Fruit fly (Drosophila melanogaster) whole organism, embryonic: Measurements from ENCODE around the gene CG32700.

ENCODE experiments used
- C15 ChIP-seq: fragments of 200-800 bp; sonication (Bioruptor generic); IDR thresholded peaks from 3 replicates; pipeline ENCODE4 v1.3.6; 2022; ENCODE audit warnings: missing biosample characterization, missing genetic modification characterization
- CG10431 ChIP-seq: fragments of 200-800 bp; sonication (Bioruptor generic); optimal IDR thresholded peaks from 3 replicates; lab custom pipeline; 2018; ENCODE audit warnings: missing biosample characterization, mild to moderate bottlenecking, missing genetic modification characterization
- CG10565 ChIP-seq: fragments of 200-800 bp; sonication (Bioruptor generic); optimal IDR thresholded peaks from 3 replicates; lab custom pipeline; 2016; ENCODE audit warnings: missing biosample characterization, mild to moderate bottlenecking, missing genetic modification characterization
- CG12155 ChIP-seq: fragments of 200-800 bp; sonication (Bioruptor generic); optimal IDR thresholded peaks from 3 replicates; lab custom pipeline; 2016; ENCODE audit warnings: missing biosample characterization, missing genetic modification characterization
- CG12299 ChIP-seq: fragments of 200-800 bp; sonication (Bioruptor generic); optimal IDR thresholded peaks from 2 replicates; lab custom pipeline; 2018; ENCODE audit warnings: missing biosample characterization, mild to moderate bottlenecking, missing genetic modification characterization
- CG13424 ChIP-seq: fragments of 200-800 bp; sonication (Bioruptor generic); optimal IDR thresholded peaks from 2 replicates; lab custom pipeline; 2019; ENCODE audit warnings: missing biosample characterization, mild to moderate bottlenecking, missing genetic modification characterization, moderate library complexity
- CG13775 ChIP-seq: fragments of 200-800 bp; sonication (Bioruptor generic); optimal IDR thresholded peaks from 3 replicates; lab custom pipeline; 2017; ENCODE audit warnings: missing biosample characterization, mild to moderate bottlenecking, missing genetic modification characterization
- CG15514 ChIP-seq: fragments of 200-800 bp; sonication (Bioruptor generic); optimal IDR thresholded peaks from 3 replicates; lab custom pipeline; 2017; ENCODE audit warnings: missing biosample characterization, missing genetic modification characterization, mild to moderate bottlenecking, moderate library complexity, missing genetic modification reagents
- CG17186 ChIP-seq: fragments of 200-800 bp; sonication (Bioruptor generic); optimal IDR thresholded peaks from 3 replicates; lab custom pipeline; 2017; ENCODE audit warnings: missing biosample characterization, missing genetic modification reagents, missing genetic modification characterization
- CG17359 ChIP-seq: fragments of 200-800 bp; sonication (Bioruptor generic); optimal IDR thresholded peaks from 3 replicates; lab custom pipeline; 2018; ENCODE audit warnings: missing biosample characterization, mild to moderate bottlenecking, missing genetic modification characterization, moderate library complexity
- CG18011 ChIP-seq: fragments of 200-800 bp; sonication (Bioruptor generic); optimal IDR thresholded peaks from 2 replicates; lab custom pipeline; 2017; ENCODE audit warnings: missing biosample characterization, missing genetic modification characterization, mild to moderate bottlenecking, moderate library complexity, missing genotype
- CG18476 ChIP-seq: fragments of 200-800 bp; sonication (Bioruptor generic); optimal IDR thresholded peaks from 2 replicates; lab custom pipeline; 2016; ENCODE audit warnings: missing biosample characterization, mild to moderate bottlenecking, missing genetic modification characterization
- CG30020 ChIP-seq: fragments of 200-800 bp; optimal IDR thresholded peaks from 2 replicates; lab custom pipeline; 2019; ENCODE audit warnings: missing biosample characterization, mild to moderate bottlenecking, missing genetic modification characterization, moderate library complexity
- CG30431 ChIP-seq: fragments of 200-800 bp; sonication (Bioruptor generic); optimal IDR thresholded peaks from 2 replicates; lab custom pipeline; 2017; ENCODE audit warnings: missing biosample characterization, missing genetic modification characterization
- CG31224 ChIP-seq: fragments of 200-800 bp; sonication (Bioruptor generic); IDR thresholded peaks from 2 replicates; pipeline ENCODE4 v1.3.6; 2022; ENCODE audit warnings: missing biosample characterization, missing genetic modification characterization
- CG33213 ChIP-seq: fragments of 200-800 bp; sonication (Bioruptor generic); optimal IDR thresholded peaks from 3 replicates; lab custom pipeline; 2016; ENCODE audit warnings: missing biosample characterization, missing genetic modification characterization
- CG3847 ChIP-seq: fragments of 200-800 bp; sonication (Bioruptor generic); IDR thresholded peaks from 2 replicates; pipeline ENCODE4 v1.3.6; 2022; ENCODE audit warnings: missing biosample characterization, missing genetic modification characterization
- CG4854 ChIP-seq: fragments of 200-800 bp; sonication (Bioruptor generic); optimal IDR thresholded peaks from 2 replicates; lab custom pipeline; 2016; ENCODE audit warnings: missing biosample characterization, missing genetic modification characterization, inconsistent platforms
- CG6683 ChIP-seq: fragments of 200-800 bp; sonication (Bioruptor generic); optimal IDR thresholded peaks from 2 replicates; lab custom pipeline; 2017; ENCODE audit warnings: missing biosample characterization, mild to moderate bottlenecking, missing genetic modification characterization, missing genetic modification reagents
- CG6765 ChIP-seq: fragments of 200-800 bp; sonication (Bioruptor generic); optimal IDR thresholded peaks from 3 replicates; lab custom pipeline; 2017; ENCODE audit warnings: missing biosample characterization, mild to moderate bottlenecking, missing genetic modification characterization
- CG7556 ChIP-seq: fragments of 200-800 bp; sonication (Bioruptor generic); optimal IDR thresholded peaks from 2 replicates; lab custom pipeline; 2017; ENCODE audit warnings: missing biosample characterization, mild to moderate bottlenecking, missing genetic modification characterization
- CTCF ChIP-seq: fragments of 200-800 bp; sonication (Bioruptor generic); optimal IDR thresholded peaks from 2 replicates; lab custom pipeline; 2017; ENCODE audit warnings: missing biosample characterization, mild to moderate bottlenecking, missing genetic modification characterization, moderate library complexity
- D ChIP-seq, 2 experiments: fragments of 200-800 bp in 1 of 2; fragments of >200 bp in 1 of 2; sonication (Bioruptor generic) in 1 of 2; optimal IDR thresholded peaks; 2 replicates in 1 of 2; 3 replicates in 1 of 2; lab custom pipeline; 2017; ENCODE audit warnings: mild to moderate bottlenecking in 1 of 2, missing biosample characterization in 1 of 2, missing genetic modification characterization in 1 of 2, missing genetic modification reagents in 1 of 2
- Dbx ChIP-seq: fragments of 200-800 bp; sonication (Bioruptor generic); IDR thresholded peaks from 3 replicates; pipeline ENCODE4 v1.3.6; 2022; ENCODE audit warnings: missing biosample characterization, missing genetic modification characterization
- Dip2 ChIP-seq: fragments of 200-800 bp; sonication (Bioruptor generic); IDR thresholded peaks from 2 replicates; pipeline ENCODE4 v1.3.6; 2022; ENCODE audit warnings: missing biosample characterization, missing genetic modification characterization
- Drgx ChIP-seq: fragments of 200-800 bp; sonication (Bioruptor generic); IDR thresholded peaks from 2 replicates; pipeline ENCODE4 v1.3.6; 2022; ENCODE audit warnings: missing biosample characterization, missing genetic modification characterization
- Lhr ChIP-seq: fragments of 200-800 bp; sonication (Bioruptor generic); optimal IDR thresholded peaks from 3 replicates; lab custom pipeline; 2017; ENCODE audit warnings: mild to moderate bottlenecking, missing biosample characterization, missing genetic modification reagents, missing genetic modification characterization
- Med ChIP-seq: fragments of 200-800 bp; sonication (Bioruptor generic); peaks from one replicate; lab custom pipeline; 2016; ENCODE audit warnings: missing biosample characterization, missing genetic modification characterization, mild to moderate bottlenecking, inconsistent platforms, moderate library complexity
- Mes4 ChIP-seq: fragments of 200-800 bp; sonication (Bioruptor generic); optimal IDR thresholded peaks from 2 replicates; lab custom pipeline; 2016; ENCODE audit warnings: missing biosample characterization, missing genetic modification characterization
- Myb ChIP-seq: fragments of 200-800 bp; sonication (Bioruptor generic); optimal IDR thresholded peaks from 2 replicates; lab custom pipeline; 2016; ENCODE audit warnings: missing biosample characterization, missing genetic modification characterization
- NC2α ChIP-seq: fragments of 200-800 bp; sonication (Bioruptor generic); optimal IDR thresholded peaks from 2 replicates; lab custom pipeline; 2016; ENCODE audit warnings: missing biosample characterization, missing genetic modification characterization
- NK7.1 ChIP-seq: fragments of 200-800 bp; sonication (Bioruptor generic); optimal IDR thresholded peaks from 3 replicates; lab custom pipeline; 2016; ENCODE audit warnings: missing biosample characterization, missing genetic modification characterization
- Nf-YB ChIP-seq: fragments of 200-800 bp; sonication (Bioruptor generic); optimal IDR thresholded peaks from 3 replicates; lab custom pipeline; 2019; ENCODE audit warnings: missing biosample characterization, mild to moderate bottlenecking, missing genetic modification characterization, moderate library complexity
- Nf-YC ChIP-seq: fragments of 200-800 bp; optimal IDR thresholded peaks from 3 replicates; lab custom pipeline; 2019; ENCODE audit warnings: missing biosample characterization, mild to moderate bottlenecking, missing genetic modification characterization, moderate library complexity
- NfI ChIP-seq: fragments of 200-800 bp; sonication (Bioruptor generic); optimal IDR thresholded peaks from 3 replicates; lab custom pipeline; 2018; ENCODE audit warnings: missing biosample characterization, mild to moderate bottlenecking, missing genetic modification characterization, moderate library complexity
- Ravus ChIP-seq: fragments of 200-800 bp; sonication (Bioruptor generic); IDR thresholded peaks from 2 replicates; pipeline ENCODE4 v1.3.6; 2022; ENCODE audit warnings: missing biosample characterization, missing genetic modification characterization
- Xrp1 ChIP-seq: fragments of 200-800 bp; sonication (Bioruptor generic); IDR thresholded peaks from 2 replicates; pipeline ENCODE4 v1.3.6; 2022; ENCODE audit warnings: missing biosample characterization, missing genetic modification characterization
- abd-A ChIP-seq: fragments of 200-800 bp; sonication (Bioruptor generic); optimal IDR thresholded peaks from 3 replicates; lab custom pipeline; 2019; ENCODE audit warnings: missing biosample characterization, mild to moderate bottlenecking, missing genetic modification characterization, moderate library complexity
- ara ChIP-seq: fragments of 200-800 bp; sonication (Bioruptor generic); IDR thresholded peaks from 2 replicates; pipeline ENCODE4 v1.3.6; 2022; ENCODE audit warnings: missing biosample characterization, missing genetic modification characterization
- br ChIP-seq: fragments of >200 bp; optimal IDR thresholded peaks from 2 replicates; lab custom pipeline; 2017
- jumu ChIP-seq: fragments of 200-800 bp; sonication (Bioruptor generic); optimal IDR thresholded peaks from 3 replicates; lab custom pipeline; 2016; ENCODE audit warnings: missing biosample characterization, missing genetic modification characterization
- lmd ChIP-seq: fragments of 200-800 bp; sonication (Bioruptor generic); IDR thresholded peaks from 2 replicates; pipeline ENCODE4 v1.3.6; 2022; ENCODE audit warnings: missing biosample characterization, missing genetic modification characterization
- nmo ChIP-seq: fragments of 200-800 bp; sonication (Bioruptor generic); optimal IDR thresholded peaks from 2 replicates; lab custom pipeline; 2018; ENCODE audit warnings: missing biosample characterization, mild to moderate bottlenecking, missing genetic modification characterization, moderate library complexity
- nom ChIP-seq: fragments of 200-800 bp; sonication (Bioruptor generic); optimal IDR thresholded peaks from 2 replicates; lab custom pipeline; 2017; ENCODE audit warnings: missing biosample characterization, missing genetic modification characterization, mild to moderate bottlenecking, moderate library complexity, missing genetic modification reagents
- ro ChIP-seq: fragments of 200-800 bp; sonication (Bioruptor generic); IDR thresholded peaks from 2 replicates; pipeline ENCODE4 v1.3.6; 2022; ENCODE audit warnings: missing biosample characterization, missing genetic modification characterization
- sc ChIP-seq, 3 experiments: fragments of >200 bp in 2 of 3; fragments of 200-800 bp in 1 of 3; sonication (Bioruptor generic) in 1 of 3; optimal IDR thresholded peaks; 2 replicates in 2 of 3; 3 replicates in 1 of 3; lab custom pipeline; 2017; ENCODE audit warnings: mild to moderate bottlenecking in 1 of 3, missing biosample characterization in 1 of 3, missing genetic modification characterization in 1 of 3, missing genetic modification reagents in 1 of 3
- schlank ChIP-seq: fragments of 200-800 bp; sonication (Bioruptor generic); optimal IDR thresholded peaks from 2 replicates; lab custom pipeline; 2018; ENCODE audit warnings: missing biosample characterization, mild to moderate bottlenecking, missing genetic modification characterization
- trh ChIP-seq: fragments of 200-800 bp; sonication (Bioruptor generic); optimal IDR thresholded peaks from 2 replicates; lab custom pipeline; 2016; ENCODE audit warnings: missing biosample characterization, missing genetic modification characterization
- wdn ChIP-seq: fragments of 200-800 bp; sonication (Bioruptor generic); IDR thresholded peaks from 2 replicates; pipeline ENCODE4 v1.3.6; 2022; ENCODE audit warnings: missing biosample characterization, missing genetic modification characterization

The CG32700 gene

DNA sequence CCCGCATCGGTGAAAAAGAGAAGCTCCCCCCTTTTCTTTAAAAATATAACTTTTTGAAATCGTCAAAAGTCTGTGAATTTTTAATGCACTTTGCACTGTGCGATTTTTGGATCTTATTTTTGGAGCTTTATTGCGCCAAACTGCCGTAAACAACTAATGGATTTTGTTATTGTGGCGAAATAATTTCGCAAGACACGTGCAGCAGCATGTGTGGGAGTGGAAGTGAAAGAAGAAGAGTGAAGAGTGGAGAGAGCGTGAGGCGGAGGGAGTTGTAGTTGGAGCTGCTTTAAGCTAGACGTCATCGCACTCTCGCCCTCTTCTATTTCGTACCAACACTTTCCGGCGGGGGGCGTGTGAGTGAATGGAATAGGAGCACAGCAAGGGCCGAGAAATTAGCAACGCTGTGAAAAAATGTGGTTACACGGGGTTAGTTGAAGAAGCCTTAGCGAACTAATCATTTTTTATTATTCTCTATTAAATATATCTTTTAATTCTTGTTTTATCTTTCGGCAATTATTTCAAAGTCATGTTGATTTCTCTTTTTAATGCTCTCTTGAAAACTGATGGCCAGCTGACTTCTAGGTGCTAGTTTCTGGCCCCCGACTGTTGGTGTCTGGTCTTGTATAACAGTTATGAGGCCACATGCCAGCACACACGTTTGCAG lies 32.9 kb upstream of the CG32700 start (continued):
- peak; percentile 90 for TF ChIP-seq CG18476
- peak; percentile 95 for TF ChIP-seq lmd
- peak; percentile 44; the same call in 1 of the 2 replicates for TF ChIP-seq Dip2 (GFP tag; lab: Robert Waterston, UW)
- TF ChIP-seq jumu (GFP tag; lab: Kevin White, UChicago), result peak; percentile 63
- peak; percentile 93 for TF ChIP-seq CG3847 (GFP tag; lab: Robert Waterston, UW)
- TF ChIP-seq CG18011 (GFP tag; lab: Kevin White, UChicago), result peak; percentile 81
- TF ChIP-seq D (optimal IDR thresholded peaks at IDR 0.05; lab: Kevin White, UChicago), result no peak
- peak; percentile 93 for TF ChIP-seq D (GFP tag; optimal IDR thresholded peaks at IDR 0.05; lab: Kevin White, UChicago)
- TF ChIP-seq CG13424 (tag; lab: Kevin White, UChicago), result peak; percentile 96
- TF ChIP-seq ro (GFP tag; lab: Robert Waterston, UW), result peak; percentile 86
- peak; percentile 80 for TF ChIP-seq CTCF (GFP tag; lab: Kevin White, UChicago)
- peak; percentile 81 for TF ChIP-seq nom (GFP tag; lab: Kevin White, UChicago)
- peak; percentile 92 for TF ChIP-seq CG15514
- TF ChIP-seq CG10565, result peak; percentile 29
- peak; percentile 96 for TF ChIP-seq nmo (GFP tag; lab: Kevin White, UChicago)
- peak; percentile 87 for TF ChIP-seq Nf-YC
- TF ChIP-seq CG17186 (GFP tag; lab: Kevin White, UChicago), result peak; percentile 66
- TF ChIP-seq C15 (GFP tag; lab: Robert Waterston, UW), result peak; percentile 74; the same call in 1 of the 3 replicates
- peak; percentile 90 for TF ChIP-seq CG6683 (GFP tag; lab: Kevin White, UChicago)
- TF ChIP-seq Mes4 (GFP tag; lab: Kevin White, UChicago), result peak; percentile 54
- peak; percentile 93 for TF ChIP-seq NfI (GFP tag; lab: Kevin White, UChicago)
- peak; percentile 15 for TF ChIP-seq NC2α (GFP tag; lab: Kevin White, UChicago)
- peak; percentile 80 for TF ChIP-seq Nf-YB (GFP tag; lab: Kevin White, UChicago)
- peak; percentile 96 for TF ChIP-seq CG7556
- no peak for TF ChIP-seq sc (optimal IDR thresholded peaks at IDR 0.05; lab: Kevin White, UChicago)
- peak; percentile 90 for TF ChIP-seq sc (GFP tag; optimal IDR thresholded peaks at IDR 0.05; lab: Kevin White, UChicago)
- peak; percentile 84 for TF ChIP-seq CG6765 (GFP tag; lab: Kevin White, UChicago)
- peak; percentile 83 for TF ChIP-seq CG31224 (GFP tag; lab: Robert Waterston, UW)
- TF ChIP-seq trh (GFP tag; lab: Kevin White, UChicago), result peak; percentile 75
- no peak for TF ChIP-seq br (lab: Kevin White, UChicago)
- TF ChIP-seq CG13775 (GFP tag; lab: Kevin White, UChicago), result peak; percentile 92
- peak; percentile 96 for TF ChIP-seq CG17359 (tag; lab: Kevin White, UChicago)
- peak; percentile 95 for TF ChIP-seq CG12299
- peak; percentile 57 for TF ChIP-seq Ravus
- peak; percentile 71 for TF ChIP-seq CG30020 (tag; lab: Kevin White, UChicago)
- TF ChIP-seq Xrp1 (GFP tag; lab: Robert Waterston, UW), result peak; percentile 95
- TF ChIP-seq CG12155, result peak; percentile 84
- TF ChIP-seq CG10431 (GFP tag; lab: Kevin White, UChicago), result peak; percentile 88
- TF ChIP-seq Med (GFP tag; lab: Kevin White, UChicago), result peak; percentile 95
- TF ChIP-seq abd-A, result peak; percentile 82
- TF ChIP-seq NK7.1 (GFP tag; lab: Kevin White, UChicago), result no peak
- TF ChIP-seq Lhr (GFP tag; lab: Kevin White, UChicago), result peak; percentile 83
- peak; percentile 88 for TF ChIP-seq schlank (tag; lab: Kevin White, UChicago)
- peak; percentile 76 for TF ChIP-seq CG4854
- TF ChIP-seq Myb, result peak; percentile 38
- TF ChIP-seq ara (GFP tag; lab: Robert Waterston, UW), result peak; percentile 89
- peak; percentile 92 for TF ChIP-seq Dbx (GFP tag; lab: Robert Waterston, UW)
- peak; percentile 9 for TF ChIP-seq CG33213 (GFP tag; lab: Kevin White, UChicago)
- peak; percentile 85 for TF ChIP-seq CG30431 (GFP tag; lab: Kevin White, UChicago)
- TF ChIP-seq Drgx, result peak; percentile 96
- peak; percentile 88 for TF ChIP-seq wdn (GFP tag; lab: Robert Waterston, UW)
